Worm (Caenorhabditis elegans): Measurements from ENCODE around the gene T10B10.4.

The T10B10.4 gene

DNA sequence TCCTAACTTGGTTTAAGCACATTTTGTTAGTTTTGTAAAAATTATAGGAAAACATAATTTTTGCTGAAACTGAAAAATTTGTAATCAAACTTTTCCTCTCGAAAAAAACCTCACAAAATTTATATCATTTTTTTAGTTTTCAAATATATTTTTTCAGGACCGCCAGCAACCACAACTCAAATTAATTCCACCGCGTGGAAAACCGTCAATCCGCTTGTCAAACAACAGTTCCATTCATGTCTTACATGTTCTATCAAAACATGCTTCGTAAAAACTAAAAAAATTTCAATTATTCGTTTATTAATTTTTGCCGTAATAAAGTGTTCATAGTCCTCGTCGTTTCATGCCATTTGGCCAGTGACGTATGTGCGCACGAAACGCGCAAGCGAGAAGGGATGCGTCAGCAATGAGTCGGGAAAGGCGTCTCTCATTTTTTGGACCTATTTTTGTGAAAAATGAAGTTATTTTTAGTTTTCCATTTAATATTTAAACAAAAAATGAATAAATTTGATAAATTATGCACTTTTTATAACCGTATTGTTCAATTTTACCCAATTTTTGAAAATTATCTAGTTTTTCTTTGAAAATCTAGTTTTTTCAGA, 16.5 kb upstream of the T10B10.4 start, which contains the start of gene ucr-2.2 (continued):
- TF ChIP-seq ets-4 (GFP tag; optimal IDR thresholded peaks at IDR 0.05) (no peak), lir-1 (GFP tag; conservative IDR thresholded peaks at IDR 0.05) (0 out of 2 replicates have a peak, but pooled peaks have one; percentile 46), ztf-18 (tag; optimal IDR thresholded peaks at IDR 0.05) (peak; percentile 96), zfh-2 (GFP tag; conservative IDR thresholded peaks at IDR 0.05) (peak; percentile 52; the same call in 1 of the 2 replicates), F22D6.2 (tag; optimal IDR thresholded peaks at IDR 0.05) (peak; percentile 30), tbp1 (GFP tag; optimal IDR thresholded peaks at IDR 0.05) (peak; percentile 61), snpc-1.3 (tag; optimal IDR thresholded peaks at IDR 0.05; ENCODE audit: insufficient read depth) (no peak), chd-7 (tag; optimal IDR thresholded peaks at IDR 0.05) (no peak), F10E7.11 (tag; optimal IDR thresholded peaks at IDR 0.05) (no peak), pbrm-1 (GFP tag; IDR thresholded peaks at IDR 0.05) (peak; percentile 75), madf-3 (GFP tag; IDR thresholded peaks at IDR 0.05) (0 out of 2 replicates have a peak, but pooled peaks have one; percentile 25), Y79H2A.3 (GFP tag; conservative IDR thresholded peaks at IDR 0.05) (no peak), hlh-12 (tag; optimal IDR thresholded peaks at IDR 0.05) (no peak), mes-4 (tag; optimal IDR thresholded peaks at IDR 0.05) (no peak), ztf-28 (GFP tag; IDR thresholded peaks at IDR 0.05) (no peak), Y67H2A.10 (GFP tag; conservative IDR thresholded peaks at IDR 0.05) (no peak), Y95B8A.8 (GFP tag; IDR thresholded peaks at IDR 0.05) (no peak), repo-1 (tag; optimal IDR thresholded peaks at IDR 0.05) (peak; percentile 31), lin-40 (tag; optimal IDR thresholded peaks at IDR 0.05) (peak; percentile 87), ztf-6 (GFP tag; IDR thresholded peaks at IDR 0.05) (no peak), fkh-3 (tag; optimal IDR thresholded peaks at IDR 0.05) (no peak), T26A5.8 (tag; optimal IDR thresholded peaks at IDR 0.05) (no peak), Y53F4B.3 (GFP tag; IDR thresholded peaks at IDR 0.05) (no peak), ztf-22 (GFP tag; optimal IDR thresholded peaks at IDR 0.05) (no peak), B0035.1 (tag; optimal IDR thresholded peaks at IDR 0.05) (no peak), lsy-27 (tag; optimal IDR thresholded peaks at IDR 0.05; ENCODE audit: borderline replicate concordance, insufficient read depth) (no peak), F37B4.10 (GFP tag; IDR thresholded peaks at IDR 0.05) (no peak), lin-54 (GFP tag; optimal IDR thresholded peaks at IDR 0.05) (peak; percentile 68), lsl-1 (GFP tag; optimal IDR thresholded peaks at IDR 0.05) (no peak), unc-130 (GFP tag; optimal IDR thresholded peaks at IDR 0.05) (no peak), egl-44 (GFP tag; IDR thresholded peaks at IDR 0.05) (no peak), F23B12.7 (tag; optimal IDR thresholded peaks at IDR 0.05; ENCODE audit: insufficient read depth) (peak; percentile 68), cebp-2 (GFP tag; IDR thresholded peaks at IDR 0.05) (no peak), madf-10 (tag; optimal IDR thresholded peaks at IDR 0.05) (peak; percentile 46), ccch-3 (GFP tag; optimal IDR thresholded peaks at IDR 0.05) (no peak), hsf-1 (GFP tag; IDR thresholded peaks at IDR 0.05) (no peak), ztf-3 (GFP tag; optimal IDR thresholded peaks at IDR 0.05) (no peak), rcor-1 (GFP tag; IDR thresholded peaks at IDR 0.05) (no peak), bed-1 (GFP tag; IDR thresholded peaks at IDR 0.05) (no peak), hmg-20 (GFP tag; IDR thresholded peaks at IDR 0.05) (0 out of 2 replicates have a peak, but pooled peaks have one; percentile 23), B0336.3 (GFP tag; IDR thresholded peaks at IDR 0.05) (peak; percentile 49; the same call in 1 of the 2 replicates), efl-1 (GFP tag; optimal IDR thresholded peaks at IDR 0.05) (no peak), dpff-1 (tag; optimal IDR thresholded peaks at IDR 0.05) (no peak), lin-26 (GFP tag; IDR thresholded peaks at IDR 0.05) (no peak), hmg-1.2 (GFP tag; IDR thresholded peaks at IDR 0.05) (peak; percentile 49), hrde-1 (tag; optimal IDR thresholded peaks at IDR 0.05; ENCODE audit: borderline replicate concordance) (no peak), nhr-179 (tag; optimal IDR thresholded peaks at IDR 0.05) (no peak), ztf-26 (tag; optimal IDR thresholded peaks at IDR 0.05) (peak; percentile 71)

Data from whole organism, young adult.